Worm (Caenorhabditis elegans) whole organism, dauer: Measurements from ENCODE around the gene cul-4.

ENCODE experiments used
- unc-62 ChIP-seq: sonication (generic microtip); optimal IDR thresholded peaks from 2 replicates; lab custom pipeline; 2017; ENCODE audit warnings: missing biosample characterization, missing genetic modification reagents, missing genetic modification characterization

Gene cul-4

DNA sequence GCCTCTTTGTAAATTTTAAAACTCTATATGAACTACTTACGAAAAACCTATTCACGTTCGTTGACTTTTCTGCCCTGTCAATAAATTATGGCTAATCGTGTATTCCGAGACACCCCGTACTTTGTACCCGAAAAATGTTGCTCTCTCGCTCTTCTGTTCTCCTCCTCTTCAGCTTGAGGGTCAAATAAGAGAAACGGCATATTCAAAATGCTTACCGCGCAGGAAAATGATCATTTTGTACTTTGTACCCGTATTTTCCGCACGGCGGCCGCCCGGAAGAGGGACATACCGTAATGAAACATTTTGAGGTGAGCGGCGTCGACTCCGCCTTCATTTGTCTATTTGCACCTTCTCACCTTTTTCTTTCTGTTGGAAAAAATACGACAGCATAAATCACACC, 41.8 kb downstream of the cul-4 start:
- no peak for TF ChIP-seq unc-62 (GFP tag; lab: Kevin White, UChicago)

DNA sequence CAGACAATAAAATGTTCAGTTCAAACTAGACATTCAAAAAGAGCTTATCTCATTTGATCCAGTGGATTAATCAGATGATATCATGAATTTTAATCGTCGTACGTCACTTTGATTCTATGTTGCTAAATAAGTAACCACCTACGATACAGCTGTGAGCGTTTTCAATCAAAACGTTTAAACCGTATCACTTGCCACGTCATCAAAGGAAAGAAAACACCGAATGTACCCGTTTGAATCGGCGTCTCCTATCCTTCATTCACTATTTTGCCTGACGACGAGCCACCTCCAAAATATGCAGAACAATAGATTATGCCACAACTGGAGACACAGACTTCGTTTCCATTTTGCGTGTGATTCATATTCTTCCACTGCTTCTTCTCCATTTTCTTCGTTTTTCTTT, 44.0 kb downstream of the cul-4 start:
- no peak for TF ChIP-seq unc-62 (GFP tag; lab: Kevin White, UChicago)

DNA sequence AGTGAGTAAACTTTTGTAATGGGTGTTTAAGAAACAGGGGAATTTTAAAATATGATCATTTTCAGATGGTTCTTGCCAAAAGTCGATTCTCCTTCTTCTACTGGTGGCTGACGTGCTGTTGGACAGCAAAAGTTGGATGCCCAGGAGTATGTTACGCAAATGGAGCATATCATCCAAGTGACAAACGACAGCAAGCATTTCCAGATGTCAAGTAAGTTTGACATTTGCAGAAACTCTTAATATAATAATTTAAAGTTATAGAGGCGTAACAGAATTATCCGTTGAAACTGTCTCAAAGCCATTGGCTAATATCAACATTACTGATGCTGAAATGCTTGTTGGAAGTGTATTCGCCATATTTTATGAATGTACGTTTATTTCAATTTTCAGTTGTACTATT, 46.2 kb downstream of the cul-4 start:
- TF ChIP-seq unc-62 (GFP tag; lab: Kevin White, UChicago), result no peak

DNA sequence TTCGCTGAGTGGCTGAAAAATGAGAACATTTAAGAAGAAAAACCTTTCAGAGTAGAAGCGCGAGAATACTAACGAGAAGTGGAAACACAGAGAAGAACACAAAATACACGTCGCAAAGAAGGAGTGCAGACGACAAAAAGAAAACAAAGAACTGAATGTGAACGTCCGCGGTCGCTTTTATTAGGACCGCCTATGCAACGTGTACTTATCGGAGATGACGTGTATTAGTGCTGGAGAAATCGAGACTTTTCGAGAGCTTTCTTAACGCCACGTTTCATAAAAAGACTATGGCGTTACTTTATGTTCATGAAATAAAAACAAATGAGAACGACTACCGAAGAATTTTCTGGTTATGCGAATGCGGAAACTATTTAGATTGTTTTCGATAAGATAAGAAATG, 50.6 kb downstream of the cul-4 start, which contains the start of gene hsp-4:
TSS of gene hsp-4 (minus strand) at position 139 of the 400 bp plus-strand sequence.
- TF ChIP-seq unc-62 (GFP tag; lab: Kevin White, UChicago), result no peak

DNA sequence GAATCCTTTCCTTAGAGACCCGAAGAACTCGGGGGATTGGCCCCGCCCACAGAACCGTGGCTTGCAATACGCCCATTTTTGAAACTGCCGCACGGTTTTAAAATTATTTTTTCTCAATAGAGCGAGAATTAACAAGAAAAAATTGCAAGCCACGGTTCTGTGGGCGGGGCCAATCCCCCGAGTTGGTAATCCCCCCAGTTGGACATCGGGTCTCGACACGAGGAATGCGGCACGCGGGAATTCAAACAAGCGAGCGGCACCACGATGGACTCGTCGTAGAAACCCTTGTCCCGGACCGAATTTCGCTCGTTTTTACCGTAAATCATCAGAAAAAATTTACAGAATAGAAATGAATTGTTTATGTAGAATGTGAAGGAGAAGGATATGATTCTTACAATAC, 51.1 kb downstream of the cul-4 start:
- TF ChIP-seq unc-62 (GFP tag; lab: Kevin White, UChicago), result no peak
